Worm (Caenorhabditis elegans): ENCODE measurements around the gene F55D10.4.

ce11 chrX:4685579-4685978, 34.9 kb downstream of the F55D10.4 start:
- no peak for TF ChIP-seq R02D3.7 (tag; optimal IDR thresholded peaks at IDR 0.05)
- TF ChIP-seq lin-15B (tag; optimal IDR thresholded peaks at IDR 0.05): no peak
- no peak for TF ChIP-seq pqm-1 (tag; optimal IDR thresholded peaks at IDR 0.05)
- TF ChIP-seq ceh-28 (tag; optimal IDR thresholded peaks at IDR 0.05): no peak

Data from whole organism, L3 larva.